Fruit fly (Drosophila melanogaster) whole organism, embryonic: ENCODE measurements around the gene Oseg2.
A peak's percentile ranks its signal among the peaks of the same experiment; 100 is the strongest.

Source experiments
- ATbp ChIP-seq: fragments of 200-800 bp; sonication (Bioruptor generic); optimal IDR thresholded peaks from 2 replicates; lab custom pipeline; 2017; ENCODE audit warnings: missing biosample characterization, mild to moderate bottlenecking, missing genetic modification characterization, missing genetic modification reagents
- Atf-2 ChIP-seq: fragments of 200-800 bp; sonication (Bioruptor generic); optimal IDR thresholded peaks from 2 replicates; lab custom pipeline; 2016; ENCODE audit warnings: missing biosample characterization, missing genetic modification characterization
- CG10267 ChIP-seq: fragments of 200-800 bp; sonication (Bioruptor generic); optimal IDR thresholded peaks from 2 replicates; lab custom pipeline; 2018; ENCODE audit warnings: missing biosample characterization, mild to moderate bottlenecking, missing genetic modification characterization, moderate library complexity
- CG10462 ChIP-seq: fragments of 200-800 bp; sonication (Bioruptor generic); optimal IDR thresholded peaks from 2 replicates; lab custom pipeline; 2016; ENCODE audit warnings: missing biosample characterization, missing genetic modification characterization
- CG13894 ChIP-seq: fragments of 200-800 bp; sonication (Bioruptor generic); optimal IDR thresholded peaks from 3 replicates; lab custom pipeline; 2018; ENCODE audit warnings: missing biosample characterization, mild to moderate bottlenecking, missing genetic modification characterization, moderate library complexity
- CG1603 ChIP-seq: fragments of 200-800 bp; sonication (Bioruptor generic); optimal IDR thresholded peaks from 2 replicates; lab custom pipeline; 2019; ENCODE audit warnings: missing biosample characterization, mild to moderate bottlenecking, missing genetic modification characterization, moderate library complexity
- CG18619 ChIP-seq: fragments of 200-800 bp; sonication (Bioruptor generic); optimal IDR thresholded peaks from 3 replicates; lab custom pipeline; 2017; ENCODE audit warnings: missing biosample characterization, mild to moderate bottlenecking, missing genetic modification characterization
- CG2199 ChIP-seq: fragments of 200-800 bp; sonication (Bioruptor generic); IDR thresholded peaks from 3 replicates; pipeline ENCODE4 v1.3.6; 2022; ENCODE audit warnings: missing biosample characterization, missing genetic modification characterization
- CG2712 ChIP-seq: fragments of 200-800 bp; optimal IDR thresholded peaks from 3 replicates; lab custom pipeline; 2019; ENCODE audit warnings: missing biosample characterization, mild to moderate bottlenecking, missing genetic modification characterization, moderate library complexity
- CG32532 ChIP-seq: fragments of 200-800 bp; sonication (Bioruptor generic); IDR thresholded peaks from 2 replicates; pipeline ENCODE4 v1.3.6; 2022; ENCODE audit warnings: missing biosample characterization, missing genetic modification characterization
- CG3281 ChIP-seq: fragments of 200-800 bp; sonication (Bioruptor generic); optimal IDR thresholded peaks from 3 replicates; lab custom pipeline; 2017; ENCODE audit warnings: missing biosample characterization, mild to moderate bottlenecking, missing genetic modification characterization
- CG4820 ChIP-seq: fragments of 200-800 bp; sonication (Bioruptor generic); optimal IDR thresholded peaks from 3 replicates; lab custom pipeline; 2016; ENCODE audit warnings: missing biosample characterization, missing genetic modification characterization
- CG6765 ChIP-seq: fragments of 200-800 bp; sonication (Bioruptor generic); optimal IDR thresholded peaks from 3 replicates; lab custom pipeline; 2017; ENCODE audit warnings: missing biosample characterization, mild to moderate bottlenecking, missing genetic modification characterization
- CG7357 ChIP-seq: fragments of 200-800 bp; sonication (Bioruptor generic); IDR thresholded peaks from 3 replicates; pipeline ENCODE4 v1.3.6; 2022; ENCODE audit warnings: missing biosample characterization, missing genetic modification characterization
- CG8765 ChIP-seq: fragments of 200-800 bp; sonication (Bioruptor generic); IDR thresholded peaks from 2 replicates; pipeline ENCODE4 v1.3.6; 2022; ENCODE audit warnings: missing biosample characterization, missing genetic modification characterization
- CG9817 ChIP-seq: fragments of 200-800 bp; sonication (Bioruptor generic); optimal IDR thresholded peaks from 2 replicates; lab custom pipeline; 2018; ENCODE audit warnings: missing biosample characterization, mild to moderate bottlenecking, missing genetic modification characterization, moderate library complexity
- CrebB ChIP-seq: fragments of 200-800 bp; sonication (Bioruptor generic); optimal IDR thresholded peaks from 3 replicates; lab custom pipeline; 2018; ENCODE audit warnings: missing biosample characterization, mild to moderate bottlenecking, missing genetic modification characterization
- D19A ChIP-seq: fragments of 200-800 bp; optimal IDR thresholded peaks from 3 replicates; lab custom pipeline; 2019; ENCODE audit warnings: missing biosample characterization, mild to moderate bottlenecking, missing genetic modification characterization, moderate library complexity
- Deaf1 ChIP-seq: fragments of 200-800 bp; optimal IDR thresholded peaks from 3 replicates; lab custom pipeline; 2019; ENCODE audit warnings: missing biosample characterization, mild to moderate bottlenecking, missing genetic modification characterization, moderate library complexity
- E2f1 ChIP-seq: fragments of 200-800 bp; sonication (Bioruptor generic); IDR thresholded peaks from 2 replicates; pipeline ENCODE4 v1.3.6; 2022; ENCODE audit warnings: missing biosample characterization, missing genetic modification characterization
- Eip74EF ChIP-seq, 2 experiments: fragments of 200-800 bp in 1 of 2; fragments of >200 bp in 1 of 2; sonication (Bioruptor generic) in 1 of 2; optimal IDR thresholded peaks; 2 replicates each; lab custom pipeline; 2017 to 2019; ENCODE audit warnings: missing biosample characterization in 2 of 2, missing genetic modification characterization in 2 of 2, mild to moderate bottlenecking in 1 of 2, moderate library complexity in 1 of 2
- HLH4C ChIP-seq: fragments of 200-800 bp; sonication (Bioruptor generic); IDR thresholded peaks from 3 replicates; pipeline ENCODE4 v1.3.6; 2022; ENCODE audit warnings: missing biosample characterization, missing genetic modification characterization; ENCODE audit not compliant: partially characterized antibody
- Hey ChIP-seq: fragments of 200-800 bp; sonication (Bioruptor generic); optimal IDR thresholded peaks from 3 replicates; lab custom pipeline; 2018; ENCODE audit warnings: missing biosample characterization, mild to moderate bottlenecking, missing genetic modification characterization
- HmgZ ChIP-seq: fragments of 200-800 bp; sonication (Bioruptor generic); optimal IDR thresholded peaks from 2 replicates; lab custom pipeline; 2018; ENCODE audit warnings: missing biosample characterization, mild to moderate bottlenecking, missing genetic modification characterization
- Hmx ChIP-seq: fragments of 200-800 bp; sonication (Bioruptor generic); optimal IDR thresholded peaks from 2 replicates; lab custom pipeline; 2016; ENCODE audit warnings: missing biosample characterization, missing genetic modification characterization
- MBD-R2 ChIP-seq: fragments of 200-800 bp; sonication (Bioruptor generic); IDR thresholded peaks from 2 replicates; pipeline ENCODE4 v1.3.6; 2022; ENCODE audit warnings: missing biosample characterization, missing genetic modification characterization
- MTF-1 ChIP-seq: fragments of 200-800 bp; sonication (Bioruptor generic); optimal IDR thresholded peaks from 2 replicates; lab custom pipeline; 2018; ENCODE audit warnings: missing biosample characterization, mild to moderate bottlenecking, missing genetic modification characterization, borderline replicate concordance
- Mrtf ChIP-seq: fragments of 200-800 bp; sonication (Bioruptor generic); IDR thresholded peaks from 3 replicates; pipeline ENCODE4 v1.3.6; 2022; ENCODE audit warnings: missing biosample characterization, missing genetic modification characterization
- NC2β ChIP-seq: fragments of 200-800 bp; sonication (Bioruptor generic); optimal IDR thresholded peaks from 2 replicates; lab custom pipeline; 2016; ENCODE audit warnings: missing biosample characterization, missing genetic modification characterization
- NK7.1 ChIP-seq: fragments of 200-800 bp; sonication (Bioruptor generic); optimal IDR thresholded peaks from 3 replicates; lab custom pipeline; 2016; ENCODE audit warnings: missing biosample characterization, missing genetic modification characterization
- Pdp1 ChIP-seq, 2 experiments: fragments of 200-800 bp; sonication (Bioruptor generic); optimal IDR thresholded peaks; 3 replicates each; lab custom pipeline; 2016; ENCODE audit warnings: missing biosample characterization in 2 of 2, missing genetic modification characterization in 2 of 2, mild to moderate bottlenecking in 1 of 2, moderate library complexity in 1 of 2
- Xrp1 ChIP-seq: fragments of 200-800 bp; sonication (Bioruptor generic); IDR thresholded peaks from 2 replicates; pipeline ENCODE4 v1.3.6; 2022; ENCODE audit warnings: missing biosample characterization, missing genetic modification characterization
- dmrt11E ChIP-seq: fragments of 200-800 bp; sonication (Bioruptor generic); optimal IDR thresholded peaks from 3 replicates; lab custom pipeline; 2018; ENCODE audit warnings: missing biosample characterization, mild to moderate bottlenecking, missing genetic modification characterization, moderate library complexity
- dysf ChIP-seq: fragments of 200-800 bp; sonication (Bioruptor generic); IDR thresholded peaks from 3 replicates; pipeline ENCODE4 v1.3.6; 2022; ENCODE audit warnings: missing biosample characterization, missing genetic modification characterization
- ftz-f1 ChIP-seq: fragments of 200-800 bp; sonication (Bioruptor generic); optimal IDR thresholded peaks from 2 replicates; lab custom pipeline; 2016; ENCODE audit warnings: missing biosample characterization, missing genetic modification characterization
- gcm2 ChIP-seq: fragments of 200-800 bp; sonication (Bioruptor generic); optimal IDR thresholded peaks from 2 replicates; lab custom pipeline; 2016; ENCODE audit warnings: missing biosample characterization, missing genetic modification characterization
- grau ChIP-seq: fragments of 200-800 bp; optimal IDR thresholded peaks from 3 replicates; lab custom pipeline; 2019; ENCODE audit warnings: missing biosample characterization, mild to moderate bottlenecking, missing genetic modification characterization, moderate library complexity
- oc ChIP-seq: fragments of 200-800 bp; sonication (Bioruptor generic); optimal IDR thresholded peaks from 2 replicates; lab custom pipeline; 2018; ENCODE audit warnings: missing biosample characterization, mild to moderate bottlenecking, missing genetic modification characterization, moderate library complexity
- otp ChIP-seq: fragments of 200-800 bp; sonication (Bioruptor generic); IDR thresholded peaks from 3 replicates; pipeline ENCODE4, ENCODE4 v1.3.6; 2022; ENCODE audit warnings: missing biosample characterization, missing genetic modification characterization
- prd ChIP-seq, 3 experiments: fragments of >200 bp in 2 of 3; fragments of 200-800 bp in 1 of 3; sonication (Bioruptor generic) in 1 of 3; optimal IDR thresholded peaks in 2 of 3; IDR thresholded peaks in 1 of 3; 2 replicates in 2 of 3; 3 replicates in 1 of 3; pipeline versions ENCODE4 v1.3.6 to Lab custom; 2017 to 2022; ENCODE audit warnings: missing biosample characterization in 1 of 3, missing genetic modification characterization in 1 of 3
- ranshi ChIP-seq: fragments of 200-800 bp; sonication (Bioruptor generic); IDR thresholded peaks from 2 replicates; pipeline ENCODE4 v1.3.6; 2022; ENCODE audit warnings: missing biosample characterization, missing genetic modification characterization
- sc ChIP-seq, 3 experiments: fragments of >200 bp in 2 of 3; fragments of 200-800 bp in 1 of 3; sonication (Bioruptor generic) in 1 of 3; optimal IDR thresholded peaks; 2 replicates in 2 of 3; 3 replicates in 1 of 3; lab custom pipeline; 2017; ENCODE audit warnings: mild to moderate bottlenecking in 1 of 3, missing biosample characterization in 1 of 3, missing genetic modification characterization in 1 of 3, missing genetic modification reagents in 1 of 3
- sim ChIP-seq: fragments of 200-800 bp; sonication (Bioruptor generic); IDR thresholded peaks from 2 replicates; pipeline ENCODE4 v1.3.6; 2022; ENCODE audit warnings: missing biosample characterization, missing genetic modification characterization
- tio ChIP-seq: fragments of 200-800 bp; sonication (Bioruptor generic); optimal IDR thresholded peaks from 2 replicates; lab custom pipeline; 2017; ENCODE audit warnings: missing biosample characterization, missing genetic modification characterization, inconsistent platforms
- twi ChIP-seq: fragments of 200-800 bp; optimal IDR thresholded peaks from 2 replicates; lab custom pipeline; 2019; ENCODE audit warnings: missing biosample characterization, mild to moderate bottlenecking, missing genetic modification characterization, moderate library complexity
- wor ChIP-seq: fragments of 200-800 bp; sonication (Bioruptor generic); IDR thresholded peaks from 2 replicates; pipeline ENCODE4 v1.3.6; 2022; ENCODE audit warnings: missing biosample characterization, missing genetic modification characterization
- zen ChIP-seq: fragments of 200-800 bp; sonication (Bioruptor generic); optimal IDR thresholded peaks from 3 replicates; lab custom pipeline; 2018; ENCODE audit warnings: missing biosample characterization, mild to moderate bottlenecking, missing genetic modification characterization, moderate library complexity
- zf30C ChIP-seq: fragments of 200-800 bp; sonication (Bioruptor generic); optimal IDR thresholded peaks from 3 replicates; lab custom pipeline; 2018; ENCODE audit warnings: missing biosample characterization, mild to moderate bottlenecking, missing genetic modification characterization
- zfh2 ChIP-seq: fragments of 200-800 bp; sonication (Bioruptor generic); optimal IDR thresholded peaks from 2 replicates; lab custom pipeline; 2016; ENCODE audit warnings: missing biosample characterization, missing genetic modification characterization

The Oseg2 gene

dm6 chr3L:2262515-2262944, 33.1 kb downstream of the Oseg2 start, which contains the start of the genes oxt and CG13807 (continued):
- peak; percentile 94 for TF ChIP-seq CG32532 (GFP tag; lab: Robert Waterston, UW)
- peak; percentile 89 for TF ChIP-seq CG1603
- TF ChIP-seq CG8765 (GFP tag; lab: Robert Waterston, UW): peak; percentile 81
- TF ChIP-seq grau (tag; lab: Kevin White, UChicago): peak; percentile 89
- peak; percentile 84 for TF ChIP-seq CG18619
- peak; percentile 90 for TF ChIP-seq CG10267 (tag; lab: Kevin White, UChicago)
- peak; percentile 29 for TF ChIP-seq CG6765
- peak; percentile 72 for TF ChIP-seq CG10462 (GFP tag; lab: Kevin White, UChicago)
- TF ChIP-seq dysf: peak; percentile 93
- peak; percentile 94 for TF ChIP-seq HmgZ (tag; lab: Kevin White, UChicago)
- peak; percentile 91 for TF ChIP-seq ranshi (GFP tag; lab: Robert Waterston, UW)
- peak; percentile 93 for TF ChIP-seq Xrp1 (GFP tag; lab: Robert Waterston, UW)
- TF ChIP-seq ATbp (GFP tag; lab: Kevin White, UChicago): peak; percentile 78
- TF ChIP-seq otp (GFP tag; lab: Robert Waterston, UW): peak; percentile 70
- no peak for TF ChIP-seq tio (GFP tag; lab: Kevin White, UChicago)
- peak; percentile 90 for TF ChIP-seq CG9817 (tag; lab: Kevin White, UChicago)
- TF ChIP-seq D19A (tag; lab: Kevin White, UChicago): no peak
- peak; percentile 71; the same call in 1 of the 2 replicates for TF ChIP-seq sim (GFP tag; lab: Robert Waterston, UW)
- TF ChIP-seq Eip74EF (GFP tag; optimal IDR thresholded peaks at IDR 0.05; lab: Kevin White, UChicago): peak in 1 of 2 experiments; percentile 74
- peak; percentile 87 for TF ChIP-seq Mrtf
- TF ChIP-seq CG4820 (GFP tag; lab: Kevin White, UChicago): peak; percentile 82
- TF ChIP-seq Deaf1 (tag; lab: Kevin White, UChicago): no peak
- TF ChIP-seq E2f1: peak; percentile 89
- peak; percentile 30 for TF ChIP-seq MTF-1 (GFP tag; lab: Kevin White, UChicago)
- peak; percentile 64 to 77 for TF ChIP-seq Pdp1 (GFP tag; optimal IDR thresholded peaks at IDR 0.05; lab: Kevin White, UChicago)
- TF ChIP-seq Hmx: no peak
- peak; percentile 43 for TF ChIP-seq ftz-f1 (GFP tag; lab: Kevin White, UChicago)
- TF ChIP-seq gcm2 (GFP tag; lab: Kevin White, UChicago): peak; percentile 60
- TF ChIP-seq CrebB: peak; percentile 64
- TF ChIP-seq sc (optimal IDR thresholded peaks at IDR 0.05; lab: Kevin White, UChicago): no peak
- peak; percentile 76 for TF ChIP-seq sc (GFP tag; optimal IDR thresholded peaks at IDR 0.05; lab: Kevin White, UChicago)
- TF ChIP-seq Atf-2 (GFP tag; lab: Kevin White, UChicago): peak; percentile 17
- TF ChIP-seq CG2712 (tag; lab: Kevin White, UChicago): peak; percentile 92
- peak; percentile 46 for TF ChIP-seq NC2β (GFP tag; lab: Kevin White, UChicago)
- no peak for TF ChIP-seq NK7.1
- TF ChIP-seq zen (tag; lab: Kevin White, UChicago): peak; percentile 83
- no peak for TF ChIP-seq zf30C (GFP tag; lab: Kevin White, UChicago)
- TF ChIP-seq CG3281 (GFP tag; lab: Kevin White, UChicago): peak; percentile 84
- TF ChIP-seq wor (GFP tag; lab: Robert Waterston, UW): peak; percentile 79
- TF ChIP-seq prd (optimal IDR thresholded peaks at IDR 0.05; lab: Kevin White, UChicago): no peak
- TF ChIP-seq prd (GFP tag; IDR thresholded peaks at IDR 0.05; lab: Robert Waterston, UW): peak; percentile 94
- peak; percentile 97 for TF ChIP-seq MBD-R2 (GFP tag; lab: Robert Waterston, UW)
- peak; percentile 77 for TF ChIP-seq CG13894
- TF ChIP-seq CG7357 (GFP tag; lab: Robert Waterston, UW): peak; percentile 75
- TF ChIP-seq HLH4C: no peak
- TF ChIP-seq Hey (tag; lab: Kevin White, UChicago): peak; percentile 44
- peak; percentile 88 for TF ChIP-seq CG2199 (GFP tag; lab: Robert Waterston, UW)
- peak; percentile 68 for TF ChIP-seq oc (tag; lab: Kevin White, UChicago)
- TF ChIP-seq twi (tag; lab: Kevin White, UChicago): peak; percentile 88
- TF ChIP-seq zfh2 (GFP tag; lab: Kevin White, UChicago): peak; percentile 76
- TF ChIP-seq dmrt11E (tag; lab: Kevin White, UChicago): peak; percentile 82
